Worm (Caenorhabditis elegans) whole organism, L4 larva: Measurements from ENCODE around the gene F26F2.1.

ENCODE experiments used
- Y75B8A.6 ChIP-seq: fragments of 200-800 bp; sonication (Bioruptor generic); IDR thresholded peaks from 2 replicates; pipeline ENCODE4 v1.3.6; 2022; ENCODE audit warnings: missing genetic modification reagents, missing genetic modification characterization, missing compliant biosample characterization
- aly-2 ChIP-seq: sonication (generic microtip); optimal IDR thresholded peaks from 2 replicates; lab custom pipeline; 2018; ENCODE audit warnings: missing biosample characterization, missing genetic modification characterization
- jun-1 ChIP-seq: fragments of 150-350 bp; optimal IDR thresholded peaks from 2 replicates; lab custom pipeline; 2014; ENCODE audit warnings: missing biosample characterization, missing genetic modification reagents, missing genetic modification characterization
- nhr-11 ChIP-seq: fragments of 150-350 bp; optimal IDR thresholded peaks from 2 replicates; lab custom pipeline; 2014; ENCODE audit warnings: missing biosample characterization, missing genetic modification characterization
- nhr-237 ChIP-seq: sonication (generic microtip); optimal IDR thresholded peaks from 2 replicates; lab custom pipeline; 2017; ENCODE audit warnings: missing biosample characterization, missing genetic modification characterization
- unc-39 ChIP-seq: sonication (generic microtip); optimal IDR thresholded peaks from 2 replicates; lab custom pipeline; 2017; ENCODE audit warnings: missing biosample characterization, missing genetic modification characterization
- ztf-7 ChIP-seq: fragments of 150-350 bp; optimal IDR thresholded peaks from 2 replicates; lab custom pipeline; 2014; ENCODE audit warnings: missing biosample characterization, missing genetic modification characterization

ce11 chrV:20539055-20539454 is 22.6 kb downstream of the F26F2.1 start, which contains the start of gene Y38H6C.16:
- TF ChIP-seq ztf-7 (tag; lab: Kevin White, UChicago) (no peak), aly-2 (tag; lab: Kevin White, UChicago) (no peak), jun-1 (tag; lab: Kevin White, UChicago) (no peak), nhr-11 (tag; lab: Kevin White, UChicago) (no peak), unc-39 (tag; lab: Kevin White, UChicago) (no peak), nhr-237 (no peak), Y75B8A.6 (GFP tag; lab: Robert Waterston, UW) (no peak)
